Worm (Caenorhabditis elegans): ENCODE measurements around the gene ZC239.5.

DNA sequence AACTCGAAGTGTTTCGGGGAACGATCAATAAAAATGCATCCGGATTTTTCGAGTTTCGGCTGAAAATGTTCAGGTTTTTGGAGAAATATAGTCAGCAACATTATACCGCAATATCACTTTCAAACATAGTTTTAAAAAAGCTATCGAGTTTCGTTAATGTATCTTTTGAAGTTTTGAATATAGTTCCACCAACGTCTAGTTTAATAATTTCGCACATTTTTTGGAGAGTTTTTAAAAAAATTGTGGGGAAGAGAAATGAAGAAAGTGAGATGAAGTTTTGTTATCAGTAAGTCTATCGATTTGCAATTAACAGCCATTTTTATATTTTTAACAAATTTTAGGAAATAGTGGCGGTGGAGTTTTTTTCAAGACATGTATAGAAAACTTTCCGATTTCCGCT, 15.3 kb downstream of the ZC239.5 start, which contains the start of gene ZC239.17:
- TF ChIP-seq him-1 (tag; optimal IDR thresholded peaks at IDR 0.05) (no peak), dao-5 (tag; optimal IDR thresholded peaks at IDR 0.05) (no peak)
